Worm (Caenorhabditis elegans): ENCODE measurements around the gene ldp-1.

DNA sequence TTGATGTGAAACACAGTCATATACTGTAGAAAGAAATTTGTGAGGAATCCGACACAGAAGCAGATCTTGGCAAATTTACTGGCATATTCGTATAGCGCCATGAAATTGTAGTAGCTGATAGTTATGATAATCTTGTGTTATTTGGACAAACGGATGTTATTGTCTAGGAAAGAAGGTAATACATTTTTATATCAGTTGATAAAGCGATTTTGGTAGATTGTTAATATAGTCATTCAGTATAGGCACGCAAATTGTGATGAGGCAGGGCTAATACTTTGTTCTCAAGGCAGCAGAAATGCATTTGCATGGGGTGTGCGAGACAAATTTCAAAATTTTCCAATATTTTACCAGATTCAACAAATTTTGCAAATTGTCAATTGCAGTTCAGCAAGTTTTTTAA, 18.7 kb downstream of the ldp-1 start, which contains the start of gene str-52:
- TF ChIP-seq ets-4 (tag; optimal IDR thresholded peaks at IDR 0.05) (no peak), Y22D7AL.16 (tag; optimal IDR thresholded peaks at IDR 0.05) (no peak), syd-9 (tag; optimal IDR thresholded peaks at IDR 0.05) (no peak), pqm-1 (tag; optimal IDR thresholded peaks at IDR 0.05) (no peak), tbx-2 (tag; optimal IDR thresholded peaks at IDR 0.05) (no peak)

Measured in whole organism, late embryonic.